Fruit fly (Drosophila melanogaster) whole organism, wandering third instar larva: ENCODE results near the gene Obp22a.
A peak's percentile ranks its signal among the peaks of the same experiment; 100 is the strongest.

Source experiments
- Hr83 ChIP-seq: fragments of 200-300 bp; sonication (Bioruptor generic); optimal IDR thresholded peaks from 2 replicates; lab custom pipeline; 2016; ENCODE audit warnings: missing biosample characterization, mild to moderate bottlenecking, missing genetic modification characterization, moderate library complexity; ENCODE audit not compliant: poor library complexity, severe bottlenecking
- Jra ChIP-seq: sonication (Bioruptor generic); optimal IDR thresholded peaks from 2 replicates; lab custom pipeline; 2016; ENCODE audit warnings: missing biosample characterization, missing genetic modification characterization
- Sp1 ChIP-seq: fragments of 200-800 bp; sonication (Bioruptor generic); optimal IDR thresholded peaks from 3 replicates; lab custom pipeline; 2019; ENCODE audit warnings: missing biosample characterization, mild to moderate bottlenecking, missing genetic modification characterization, moderate library complexity

DNA sequence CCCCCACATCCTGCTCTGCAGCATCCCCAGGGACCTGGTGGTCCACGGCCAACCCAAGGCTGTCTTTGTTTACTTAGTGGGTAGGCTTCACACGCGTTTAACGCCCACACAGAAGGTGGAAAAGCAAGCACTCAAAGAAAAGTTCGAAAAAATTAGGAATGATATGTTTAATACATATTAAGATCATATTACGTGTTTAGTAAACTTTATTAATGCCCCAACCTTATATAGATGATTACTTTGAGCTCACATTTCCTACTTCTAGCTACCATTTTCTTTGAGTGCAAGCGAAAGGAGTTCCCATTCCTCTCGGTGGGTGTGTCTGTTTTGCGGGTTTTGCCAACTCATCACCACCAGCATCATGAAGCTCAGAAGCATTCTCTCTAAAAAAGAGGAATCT, 32.5 kb downstream of the Obp22a start:
- peak; percentile 22 for TF ChIP-seq Sp1
- no peak for TF ChIP-seq Jra (GFP tag; lab: Kevin White, UChicago)
- TF ChIP-seq Hr83 (GFP tag; lab: Kevin White, UChicago), result no peak
